Worm (Caenorhabditis elegans): ENCODE data around the gene C07E3.4.

C07E3.4 gene

ce11 chrII:10395303-10395757, 34.7 kb downstream of the C07E3.4 start, which contains the start of gene T09F3.4 (continued):
- TF ChIP-seq F23B12.7 (tag; optimal IDR thresholded peaks at IDR 0.05; ENCODE audit: insufficient read depth) (no peak), hrde-1 (tag; optimal IDR thresholded peaks at IDR 0.05; ENCODE audit: borderline replicate concordance) (peak; percentile 62), F22D6.2 (tag; optimal IDR thresholded peaks at IDR 0.05) (no peak), let-526 (GFP tag; IDR thresholded peaks at IDR 0.05) (no peak), F57C9.4 (tag; optimal IDR thresholded peaks at IDR 0.05) (no peak), nhr-90 (tag; optimal IDR thresholded peaks at IDR 0.05) (no peak), akir-1 (GFP tag; optimal IDR thresholded peaks at IDR 0.05) (no peak), lsy-27 (tag; optimal IDR thresholded peaks at IDR 0.05; ENCODE audit: borderline replicate concordance, insufficient read depth) (no peak), lin-54 (GFP tag; optimal IDR thresholded peaks at IDR 0.05) (peak; percentile 63), Y95B8A.8 (GFP tag; IDR thresholded peaks at IDR 0.05) (0 out of 2 replicates have a peak, but pooled peaks have one; percentile 18), ztf-28 (GFP tag; IDR thresholded peaks at IDR 0.05) (no peak), nfya-2 (GFP tag; IDR thresholded peaks at IDR 0.05) (no peak), lin-26 (GFP tag; IDR thresholded peaks at IDR 0.05) (peak; percentile 9; the same call in 1 of the 2 replicates), hlh-26 (GFP tag; conservative IDR thresholded peaks at IDR 0.05) (no peak), lag-1 (GFP tag; IDR thresholded peaks at IDR 0.05) (no peak), madf-8 (GFP tag; conservative IDR thresholded peaks at IDR 0.05) (peak; percentile 58), dox-1 (GFP tag; IDR thresholded peaks at IDR 0.05) (peak; percentile 23; the same call in 1 of the 2 replicates), ccch-3 (GFP tag; optimal IDR thresholded peaks at IDR 0.05) (no peak), chd-7 (tag; optimal IDR thresholded peaks at IDR 0.05) (no peak), F39B2.1 (GFP tag; IDR thresholded peaks at IDR 0.05) (no peak), lin-35 (GFP tag; optimal IDR thresholded peaks at IDR 0.05) (peak in 1 of 3 experiments; percentile 38)

- TF ChIP-seq sea-2 (GFP tag; IDR thresholded peaks at IDR 0.05) (no peak), attf-6 (GFP tag; IDR thresholded peaks at IDR 0.05) (no peak), F10E7.11 (tag; optimal IDR thresholded peaks at IDR 0.05) (no peak), him-1 (tag; optimal IDR thresholded peaks at IDR 0.05) (no peak)
These were observed 36.0 kb downstream of the C07E3.4 start, which contains the start of gene T09F3.5 for ce11 chrII:10396578-10396977. TSS of gene T09F3.5 (plus strand) at chrII:10396878.

- TF ChIP-seq gei-17 (GFP tag; optimal IDR thresholded peaks at IDR 0.05) (no peak), lin-40 (tag; optimal IDR thresholded peaks at IDR 0.05) (no peak), dpff-1 (tag; optimal IDR thresholded peaks at IDR 0.05) (no peak), nhr-80 (tag; optimal IDR thresholded peaks at IDR 0.05) (peak; percentile 92), ccch-3 (GFP tag; optimal IDR thresholded peaks at IDR 0.05) (no peak)
These were observed 42.4 kb downstream of the C07E3.4 start for ce11 chrII:10402991-10403390.

- TF ChIP-seq ets-4 (GFP tag; optimal IDR thresholded peaks at IDR 0.05) (no peak), hmg-20 (GFP tag; IDR thresholded peaks at IDR 0.05) (no peak), Y53G8AR.9 (GFP tag; conservative IDR thresholded peaks at IDR 0.05) (no peak), rcor-1 (GFP tag; IDR thresholded peaks at IDR 0.05) (no peak), ZK185.1 (tag; optimal IDR thresholded peaks at IDR 0.05; ENCODE audit: poor library complexity, severe bottlenecking) (no peak)
These were observed 50.4 kb downstream of the C07E3.4 start, which contains the start of gene E04D5.5 for ce11 chrII:10410989-10411388. TSS of gene E04D5.5 (plus strand) at chrII:10411289.

Data from whole organism, young adult.